Worm (Caenorhabditis elegans) whole organism, L3 larva: ENCODE results near the gene srz-78.

Experiments used
- elt-1 ChIP-seq: fragments of 150-350 bp; optimal IDR thresholded peaks from 2 replicates; lab custom pipeline; 2014; ENCODE audit warnings: missing biosample characterization, missing genetic modification characterization
- elt-2 ChIP-seq: sonication (generic microtip); optimal IDR thresholded peaks from 2 replicates; lab custom pipeline; 2016; ENCODE audit warnings: missing genetic modification reagents, mild to moderate bottlenecking, missing genetic modification characterization, missing compliant biosample characterization
- jun-1 ChIP-seq: fragments of 150-350 bp; optimal IDR thresholded peaks from 2 replicates; lab custom pipeline; 2014; ENCODE audit warnings: missing biosample characterization, missing genetic modification reagents, missing genetic modification characterization
- lin-15B ChIP-seq: fragments of 150-350 bp; optimal IDR thresholded peaks from 2 replicates; lab custom pipeline; 2014; ENCODE audit warnings: missing biosample characterization, missing genetic modification characterization
- nhr-12 ChIP-seq: fragments of 150-350 bp; optimal IDR thresholded peaks from 2 replicates; lab custom pipeline; 2014; ENCODE audit warnings: missing biosample characterization, missing genetic modification characterization
- nhr-77 ChIP-seq: fragments of 150-350 bp; optimal IDR thresholded peaks from 2 replicates; lab custom pipeline; 2014; ENCODE audit warnings: missing biosample characterization, missing genetic modification characterization

- TF ChIP-seq elt-1 (tag; lab: Kevin White, UChicago) = no peak
- TF ChIP-seq nhr-77 = no peak
- TF ChIP-seq lin-15B (tag; lab: Kevin White, UChicago) = no peak
- no peak for TF ChIP-seq jun-1 (tag; lab: Kevin White, UChicago)
- TF ChIP-seq elt-2 (tag; lab: Kevin White, UChicago) = no peak
- TF ChIP-seq nhr-12 (tag; lab: Kevin White, UChicago) = no peak
These were observed 4.8 kb downstream of the srz-78 start, which contains the start of gene C09G12.17 for ce11 chrIV:3496358-3496757.
